ENCODE assay signal across 1 fruit fly cellular context in genomic region chr3R:14291431-14291830, dm6.
TF ChIP-seq lines count a peak whose summit lies in the region.

No protein-coding gene starts in this region.

TF ChIP-seq in whole organism, embryonic, 481 proteins besides CTCF, POLR2A, EP300 and RAD21 (continued from another document):
- TF ChIP-seq hkb (optimal IDR thresholded peaks at IDR 0.05; lab: Kevin White, UChicago): no peak
- 0 out of 2 replicates have a peak, but pooled peaks have one; percentile 39 for TF ChIP-seq hkb (GFP tag; IDR thresholded peaks at IDR 0.05; lab: Robert Waterston, UW)
- 0 out of 2 replicates have a peak, but pooled peaks have one; percentile 11 for TF ChIP-seq CG17328 (GFP tag; IDR thresholded peaks at IDR 0.05; lab: Robert Waterston, UW)
- peak in 1 of 2 experiments; percentile 22 for TF ChIP-seq Eip74EF (GFP tag; optimal IDR thresholded peaks at IDR 0.05; lab: Kevin White, UChicago)
- TF ChIP-seq Ada2b (GFP tag; IDR thresholded peaks at IDR 0.05; lab: Robert Waterston, UW): peak; percentile 30; the same call in 1 of the 2 replicates
